Worm (Caenorhabditis elegans): ENCODE results near the gene comt-5.

DNA sequence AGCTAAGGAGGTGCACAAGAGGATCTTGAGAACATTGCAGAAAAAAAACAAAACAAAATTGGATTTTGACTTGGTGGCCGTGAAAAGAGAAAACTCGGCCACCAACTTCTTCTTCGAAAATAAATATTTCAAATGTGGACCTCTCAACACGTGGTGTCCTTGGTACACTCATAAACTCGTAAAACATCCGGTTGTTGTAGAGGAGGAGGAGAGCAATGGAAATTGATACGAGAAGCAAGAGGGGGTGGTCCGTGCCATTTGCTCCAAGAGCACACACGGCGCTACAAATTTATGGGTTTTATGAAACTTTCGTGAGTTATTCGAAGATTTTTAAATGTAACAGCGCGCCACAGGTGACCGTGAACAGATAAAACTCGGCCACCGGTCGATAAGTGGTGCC, 28.5 kb upstream of the comt-5 start:
- no peak for TF ChIP-seq dve-1 (tag; optimal IDR thresholded peaks at IDR 0.05)
- TF ChIP-seq K09A11.1 (tag; optimal IDR thresholded peaks at IDR 0.05; ENCODE audit: insufficient read depth) = no peak
- no peak for TF ChIP-seq unc-42 (tag; optimal IDR thresholded peaks at IDR 0.05)
- no peak for TF ChIP-seq ceh-22 (tag; optimal IDR thresholded peaks at IDR 0.05)
